Worm (Caenorhabditis elegans) whole organism, young adult: ENCODE measurements around the gene F52D2.5.
A peak's percentile ranks its signal among the peaks of the same experiment; 100 is the strongest.

Source experiments
- B0035.1 ChIP-seq: sonication (generic microtip); optimal IDR thresholded peaks from 2 replicates; lab custom pipeline; 2016; ENCODE audit warnings: missing genetic modification characterization, mild to moderate bottlenecking, missing compliant biosample characterization, missing genotype, missing genetic modification reagents
- F10E7.11 ChIP-seq: sonication (generic microtip); optimal IDR thresholded peaks from 2 replicates; lab custom pipeline; 2017; ENCODE audit warnings: mild to moderate bottlenecking, missing genetic modification characterization, moderate library complexity, missing compliant biosample characterization
- F52B5.7 ChIP-seq: sonication (generic microtip); optimal IDR thresholded peaks from 2 replicates; lab custom pipeline; 2016; ENCODE audit warnings: mild to moderate bottlenecking, missing genetic modification characterization, missing compliant biosample characterization
- F57C9.4 ChIP-seq: sonication (generic microtip); optimal IDR thresholded peaks from 2 replicates; lab custom pipeline; 2017; ENCODE audit warnings: mild to moderate bottlenecking, missing genetic modification characterization, missing compliant biosample characterization
- T26A5.8 ChIP-seq: sonication (generic microtip); optimal IDR thresholded peaks from 2 replicates; lab custom pipeline; 2016; ENCODE audit warnings: missing genetic modification characterization, missing compliant biosample characterization
- Y67H2A.10 ChIP-seq: fragments of 200-800 bp; sonication (Bioruptor generic); conservative IDR thresholded peaks from 2 replicates; pipeline ENCODE4 v1.3.6; 2022; ENCODE audit warnings: missing genetic modification reagents, missing genetic modification characterization, missing compliant biosample characterization
- ZK185.1 ChIP-seq: sonication (generic microtip); optimal IDR thresholded peaks from 2 replicates; lab custom pipeline; 2016; ENCODE audit warnings: mild to moderate bottlenecking, missing genetic modification characterization, missing compliant biosample characterization; ENCODE audit not compliant: poor library complexity, severe bottlenecking
- ama-1 ChIP-seq, 3 experiments: fragments of 150-350 bp in 1 of 3; sonication (generic microtip) in 2 of 3; optimal IDR thresholded peaks; 2 replicates each; lab custom pipeline; 2014 to 2018; ENCODE audit warnings: missing biosample characterization in 2 of 3, missing genetic modification characterization in 2 of 3, missing genetic modification reagents in 2 of 3
- attf-3 ChIP-seq: fragments of 200-800 bp; sonication (Bioruptor generic); conservative IDR thresholded peaks from 2 replicates; pipeline ENCODE4 v1.3.6; 2022; ENCODE audit warnings: missing genetic modification reagents, missing genetic modification characterization, missing compliant biosample characterization
- attf-5 ChIP-seq: fragments of 200-800 bp; sonication (Bioruptor generic); optimal IDR thresholded peaks from 2 replicates; lab custom pipeline; 2018; ENCODE audit warnings: mild to moderate bottlenecking, missing genetic modification characterization, missing compliant biosample characterization
- attf-6 ChIP-seq: fragments of 200-800 bp; sonication (Bioruptor generic); IDR thresholded peaks from 2 replicates; pipeline ENCODE4 v1.3.6; 2022; ENCODE audit warnings: missing genetic modification reagents, missing genetic modification characterization, missing compliant biosample characterization
- ccch-3 ChIP-seq: fragments of 200-800 bp; sonication (Bioruptor generic); optimal IDR thresholded peaks from 2 replicates; lab custom pipeline; 2018; ENCODE audit warnings: mild to moderate bottlenecking, missing genetic modification characterization, missing compliant biosample characterization
- ceh-58 ChIP-seq: fragments of 200-800 bp; sonication (Bioruptor generic); IDR thresholded peaks from 2 replicates; pipeline ENCODE4 v1.3.6; 2022; ENCODE audit warnings: missing genetic modification characterization, missing compliant biosample characterization
- ceh-91 ChIP-seq: fragments of 200-800 bp; sonication (Bioruptor generic); IDR thresholded peaks from 2 replicates; pipeline ENCODE4 v1.3.6; 2022; ENCODE audit warnings: missing genetic modification reagents, missing genetic modification characterization, missing compliant biosample characterization
- die-1 ChIP-seq: sonication (generic microtip); optimal IDR thresholded peaks from 2 replicates; lab custom pipeline; 2016; ENCODE audit warnings: missing genotype, mild to moderate bottlenecking, missing genetic modification characterization, missing compliant biosample characterization
- egl-18 ChIP-seq: fragments of 200-800 bp; sonication (Bioruptor generic); IDR thresholded peaks from 2 replicates; pipeline ENCODE4 v1.3.6; 2022; ENCODE audit warnings: missing genetic modification reagents, missing genetic modification characterization, missing compliant biosample characterization
- egrh-3 ChIP-seq: fragments of 200-800 bp; sonication (Bioruptor generic); IDR thresholded peaks from 2 replicates; pipeline ENCODE4 v1.3.6; 2022; ENCODE audit warnings: missing genetic modification reagents, missing genetic modification characterization, missing compliant biosample characterization
- fkh-3 ChIP-seq: sonication (generic microtip); optimal IDR thresholded peaks from 2 replicates; lab custom pipeline; 2016; ENCODE audit warnings: mild to moderate bottlenecking, missing genetic modification characterization, missing compliant biosample characterization
- gei-17 ChIP-seq: fragments of 200-800 bp; sonication (Bioruptor generic); optimal IDR thresholded peaks from 2 replicates; lab custom pipeline; 2018; ENCODE audit warnings: mild to moderate bottlenecking, missing genetic modification characterization, missing compliant biosample characterization
- hmg-1.2 ChIP-seq: fragments of 200-800 bp; sonication (Bioruptor generic); IDR thresholded peaks from 2 replicates; pipeline ENCODE4 v1.3.6; 2022; ENCODE audit warnings: missing genetic modification reagents, missing genetic modification characterization, missing compliant biosample characterization
- hmg-20 ChIP-seq: fragments of 200-800 bp; sonication (Bioruptor generic); IDR thresholded peaks from 2 replicates; pipeline ENCODE4 v1.3.6; 2022; ENCODE audit warnings: missing genetic modification reagents, missing genetic modification characterization, missing compliant biosample characterization
- hsf-1 ChIP-seq: fragments of 200-800 bp; sonication (Bioruptor generic); IDR thresholded peaks from 2 replicates; pipeline ENCODE4 v1.3.6; 2022; ENCODE audit warnings: missing genetic modification reagents, missing genetic modification characterization, missing compliant biosample characterization
- let-526 ChIP-seq: fragments of 200-800 bp; sonication (Bioruptor generic); IDR thresholded peaks from 2 replicates; pipeline ENCODE4 v1.3.6; 2022; ENCODE audit warnings: missing genetic modification reagents, missing genetic modification characterization, missing compliant biosample characterization
- lin-35 ChIP-seq, 3 experiments: fragments of 150-350 bp in 2 of 3; sonication (generic microtip) in 1 of 3; optimal IDR thresholded peaks; 2 replicates each; lab custom pipeline; 2014 to 2018; ENCODE audit warnings: missing biosample characterization in 3 of 3, missing genetic modification characterization in 3 of 3, missing genetic modification reagents in 3 of 3
- madf-3 ChIP-seq: fragments of 200-800 bp; sonication (Bioruptor generic); IDR thresholded peaks from 2 replicates; pipeline ENCODE4 v1.3.6; 2022; ENCODE audit warnings: missing genetic modification reagents, missing genetic modification characterization, missing compliant biosample characterization
- madf-8 ChIP-seq: fragments of 200-800 bp; sonication (Bioruptor generic); conservative IDR thresholded peaks from 2 replicates; pipeline ENCODE4 v1.3.6; 2022; ENCODE audit warnings: missing genetic modification reagents, missing genetic modification characterization, missing compliant biosample characterization
- mel-28 ChIP-seq: sonication (generic microtip); optimal IDR thresholded peaks from 2 replicates; lab custom pipeline; 2016; ENCODE audit warnings: borderline replicate concordance, mild to moderate bottlenecking, missing genetic modification characterization, missing compliant biosample characterization
- mxl-1 ChIP-seq: sonication (generic microtip); optimal IDR thresholded peaks from 2 replicates; lab custom pipeline; 2016; ENCODE audit warnings: missing genetic modification characterization, missing compliant biosample characterization
- nhr-80 ChIP-seq: sonication (generic microtip); optimal IDR thresholded peaks from 2 replicates; lab custom pipeline; 2016; ENCODE audit warnings: missing genetic modification characterization, missing compliant biosample characterization
- pha-4 ChIP-seq: fragments of 150-350 bp; sonication (generic microtip); optimal IDR thresholded peaks from 2 replicates; lab custom pipeline; 2014; ENCODE audit warnings: missing biosample characterization, missing genetic modification reagents, missing genetic modification characterization
- tbp1 ChIP-seq: fragments of 200-800 bp; sonication (Bioruptor generic); optimal IDR thresholded peaks from 2 replicates; lab custom pipeline; 2018; ENCODE audit warnings: mild to moderate bottlenecking, missing genetic modification characterization, missing compliant biosample characterization
- tbx-9 ChIP-seq: sonication (generic microtip); optimal IDR thresholded peaks from 2 replicates; lab custom pipeline; 2016; ENCODE audit warnings: borderline replicate concordance, missing genetic modification characterization, inconsistent platforms, missing compliant biosample characterization
- zfh-2 ChIP-seq: fragments of 200-800 bp; sonication (Bioruptor generic); conservative IDR thresholded peaks from 2 replicates; pipeline ENCODE4 v1.3.6; 2022; ENCODE audit warnings: missing genetic modification reagents, missing genetic modification characterization, missing compliant biosample characterization
- ztf-25 ChIP-seq: fragments of 200-800 bp; sonication (Bioruptor generic); IDR thresholded peaks from 2 replicates; pipeline ENCODE4 v1.3.6; 2022; ENCODE audit warnings: missing genetic modification reagents, missing genetic modification characterization, missing compliant biosample characterization
- ztf-3 ChIP-seq: fragments of 200-800 bp; sonication (Bioruptor generic); optimal IDR thresholded peaks from 2 replicates; lab custom pipeline; 2018; ENCODE audit warnings: mild to moderate bottlenecking, missing genetic modification characterization, missing compliant biosample characterization

Gene F52D2.5

ce11 chrX:1971647-1972046 is 3.0 kb downstream of the F52D2.5 start:
- TF ChIP-seq egl-18 (GFP tag; lab: Robert Waterston, UW) (no peak), hsf-1 (GFP tag; lab: Robert Waterston, UW) (no peak), madf-8 (GFP tag; lab: Robert Waterston, UW) (no peak), madf-3 (GFP tag; lab: Robert Waterston, UW) (0 out of 2 replicates have a peak, but pooled peaks have one; percentile 62), pha-4 (tag; lab: Kevin White, UChicago) (no peak), T26A5.8 (tag; lab: Kevin White, UChicago) (no peak), ccch-3 (no peak), B0035.1 (tag; lab: Kevin White, UChicago) (no peak), fkh-3 (tag; lab: Kevin White, UChicago) (no peak), zfh-2 (GFP tag; lab: Robert Waterston, UW) (peak; percentile 61)

ce11 chrX:1969575-1969974 is 5.0 kb downstream of the F52D2.5 start, which contains the start of gene str-79:
Gene str-79 (plus strand): TSS chrX:1969875.
- TF ChIP-seq ama-1 (optimal IDR thresholded peaks at IDR 0.05; lab: Kevin White, UChicago) (no peak), ama-1 (GFP tag; optimal IDR thresholded peaks at IDR 0.05; lab: Kevin White, UChicago) (no peak), let-526 (GFP tag; lab: Robert Waterston, UW) (no peak), attf-6 (GFP tag; lab: Robert Waterston, UW) (no peak), ZK185.1 (tag; lab: Kevin White, UChicago) (no peak), ceh-91 (GFP tag; lab: Robert Waterston, UW) (no peak), fkh-3 (tag; lab: Kevin White, UChicago) (no peak), mel-28 (no peak), F10E7.11 (tag; lab: Kevin White, UChicago) (no peak), gei-17 (GFP tag; lab: Kevin White, UChicago) (no peak), F52B5.7 (tag; lab: Kevin White, UChicago) (no peak), Y67H2A.10 (GFP tag; lab: Robert Waterston, UW) (no peak), attf-3 (GFP tag; lab: Robert Waterston, UW) (no peak), ztf-3 (GFP tag; lab: Kevin White, UChicago) (no peak), mxl-1 (tag; lab: Kevin White, UChicago) (no peak)

- TF ChIP-seq die-1 (tag; lab: Kevin White, UChicago) (no peak), attf-5 (GFP tag; lab: Kevin White, UChicago) (peak; percentile 5), hmg-1.2 (GFP tag; lab: Robert Waterston, UW) (peak; percentile 75; the same call in 1 of the 2 replicates), tbx-9 (tag; lab: Kevin White, UChicago) (no peak), let-526 (GFP tag; lab: Robert Waterston, UW) (no peak), hmg-20 (no peak), ceh-58 (no peak), lin-35 (GFP tag; optimal IDR thresholded peaks at IDR 0.05; lab: Kevin White, UChicago) (peak in 1 of 3 experiments; percentile 35), F57C9.4 (tag; lab: Kevin White, UChicago) (no peak), ztf-25 (no peak), F10E7.11 (tag; lab: Kevin White, UChicago) (no peak), ZK185.1 (tag; lab: Kevin White, UChicago) (peak; percentile 56), tbp1 (GFP tag; lab: Kevin White, UChicago) (no peak)
These were observed 9.8 kb downstream of the F52D2.5 start for ce11 chrX:1964828-1965227.

- peak; percentile 74 for TF ChIP-seq zfh-2 (GFP tag; lab: Robert Waterston, UW)
- no peak for TF ChIP-seq nhr-80 (tag; lab: Kevin White, UChicago)
- TF ChIP-seq egrh-3 (GFP tag; lab: Robert Waterston, UW), result peak; percentile 12; the same call in 1 of the 2 replicates
These were observed 10.2 kb downstream of the F52D2.5 start for ce11 chrX:1964411-1964810.
